Fruit fly (Drosophila melanogaster) whole organism, pupa: ENCODE data around the gene Cyp310a1.

Source experiments
- CG10348 ChIP-seq: fragments of 200-800 bp; sonication (Bioruptor generic); IDR thresholded peaks from 2 replicates; pipeline ENCODE4 v1.3.6; 2022; ENCODE audit warnings: missing biosample characterization, missing genetic modification characterization
- CG12605 ChIP-seq: fragments of 200-800 bp; sonication (Bioruptor generic); IDR thresholded peaks from 2 replicates; pipeline ENCODE4 v1.3.6; 2022; ENCODE audit warnings: missing biosample characterization, missing genetic modification characterization
- CG13204 ChIP-seq: fragments of 200-800 bp; sonication (Bioruptor generic); optimal IDR thresholded peaks from 2 replicates; lab custom pipeline; 2018; ENCODE audit warnings: missing biosample characterization, mild to moderate bottlenecking, missing genetic modification characterization, moderate library complexity
- CG14655 ChIP-seq: fragments of 200-800 bp; sonication (Bioruptor generic); optimal IDR thresholded peaks from 3 replicates; lab custom pipeline; 2017; ENCODE audit warnings: mild to moderate bottlenecking, missing biosample characterization, missing genetic modification reagents, missing genetic modification characterization
- CG15710 ChIP-seq: fragments of 200-800 bp; sonication (Bioruptor generic); optimal IDR thresholded peaks from 2 replicates; lab custom pipeline; 2018; ENCODE audit warnings: missing biosample characterization, mild to moderate bottlenecking, missing genetic modification characterization, moderate library complexity
- CG17806 ChIP-seq: fragments of 200-800 bp; sonication (Bioruptor generic); optimal IDR thresholded peaks from 2 replicates; lab custom pipeline; 2018; ENCODE audit warnings: missing biosample characterization, mild to moderate bottlenecking, missing genetic modification characterization, moderate library complexity
- CG32121 ChIP-seq: fragments of 200-800 bp; sonication (Bioruptor generic); IDR thresholded peaks from 2 replicates; pipeline ENCODE4 v1.3.6; 2022; ENCODE audit warnings: missing biosample characterization, missing genetic modification characterization
- CG34367 ChIP-seq: fragments of 200-800 bp; sonication (Bioruptor generic); optimal IDR thresholded peaks from 2 replicates; lab custom pipeline; 2018; ENCODE audit warnings: missing biosample characterization, mild to moderate bottlenecking, missing genetic modification characterization
- CG4496 ChIP-seq: fragments of 200-800 bp; sonication (Bioruptor generic); IDR thresholded peaks from 3 replicates; pipeline ENCODE4 v1.3.6; 2022; ENCODE audit warnings: missing biosample characterization, missing genetic modification characterization
- CG8159 ChIP-seq: fragments of 200-800 bp; sonication (Bioruptor generic); optimal IDR thresholded peaks from 3 replicates; lab custom pipeline; 2018; ENCODE audit warnings: missing biosample characterization, mild to moderate bottlenecking, missing genetic modification characterization, moderate library complexity
- CG8301 ChIP-seq: fragments of 200-800 bp; sonication (Bioruptor generic); optimal IDR thresholded peaks from 2 replicates; lab custom pipeline; 2018; ENCODE audit warnings: missing biosample characterization, mild to moderate bottlenecking, missing genetic modification characterization
- CG9948 ChIP-seq: fragments of 200-800 bp; sonication (Bioruptor generic); optimal IDR thresholded peaks from 2 replicates; lab custom pipeline; 2018; ENCODE audit warnings: missing biosample characterization, mild to moderate bottlenecking, missing genetic modification characterization, moderate library complexity
- D1 ChIP-seq: fragments of 200-800 bp; sonication (Bioruptor generic); optimal IDR thresholded peaks from 2 replicates; lab custom pipeline; 2018; ENCODE audit warnings: missing biosample characterization, mild to moderate bottlenecking, missing genetic modification characterization, moderate library complexity
- EcR ChIP-seq: fragments of 200-800 bp; sonication (Bioruptor generic); optimal IDR thresholded peaks from 3 replicates; lab custom pipeline; 2019; ENCODE audit warnings: missing biosample characterization, missing genetic modification characterization, mild to moderate bottlenecking, moderate library complexity, missing genetic modification reagents
- Ets98B ChIP-seq: fragments of 200-800 bp; sonication (Bioruptor generic); IDR thresholded peaks from 2 replicates; pipeline ENCODE4 v1.3.6; 2022; ENCODE audit warnings: missing biosample characterization, missing genetic modification characterization
- Pif1A ChIP-seq: fragments of 200-800 bp; sonication (Bioruptor generic); optimal IDR thresholded peaks from 3 replicates; lab custom pipeline; 2016; ENCODE audit warnings: missing biosample characterization, missing genetic modification characterization
- Pif1B ChIP-seq: fragments of 200-800 bp; sonication (Bioruptor generic); optimal IDR thresholded peaks from 3 replicates; lab custom pipeline; 2016; ENCODE audit warnings: missing biosample characterization, missing genetic modification characterization
- Snoo ChIP-seq: fragments of 200-800 bp; sonication (Bioruptor generic); optimal IDR thresholded peaks from 3 replicates; lab custom pipeline; 2017; ENCODE audit warnings: missing biosample characterization, mild to moderate bottlenecking, missing genetic modification characterization, inconsistent platforms
- fd96Ca ChIP-seq: fragments of 200-800 bp; sonication (Bioruptor generic); IDR thresholded peaks from 3 replicates; pipeline ENCODE4 v1.3.6; 2022; ENCODE audit warnings: missing biosample characterization, missing genetic modification characterization
- gl ChIP-seq: fragments of 200-800 bp; sonication (Bioruptor generic); optimal IDR thresholded peaks from 2 replicates; lab custom pipeline; 2018; ENCODE audit warnings: missing biosample characterization, mild to moderate bottlenecking, missing genetic modification characterization
- rn ChIP-seq: fragments of 200-800 bp; sonication (Bioruptor generic); IDR thresholded peaks from 2 replicates; pipeline ENCODE4 v1.3.6; 2022; ENCODE audit warnings: missing biosample characterization, missing genetic modification characterization

Cyp310a1 gene

DNA sequence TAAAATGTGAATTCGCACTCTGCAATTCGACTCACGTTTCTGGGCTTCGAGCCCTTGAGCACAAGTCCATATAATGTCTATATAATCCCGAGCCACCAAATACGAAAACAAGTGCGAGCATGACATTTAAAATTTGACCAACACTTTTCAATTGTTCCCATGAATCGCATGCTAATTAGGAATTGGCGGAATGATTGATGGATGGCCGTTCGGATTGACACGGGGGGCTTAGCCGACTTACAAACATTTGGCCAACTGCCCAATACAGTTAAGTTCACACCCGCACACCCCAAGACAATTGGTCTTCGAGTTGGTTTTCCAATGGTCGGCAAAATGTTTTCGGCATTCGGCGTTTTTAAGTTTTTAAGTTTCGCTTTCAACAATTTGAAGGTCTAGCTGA, 11.7 kb downstream of the Cyp310a1 start:
- TF ChIP-seq CG13204 (GFP tag; lab: Kevin White, UChicago) = no peak
- TF ChIP-seq Ets98B (GFP tag; lab: Robert Waterston, UW) = no peak
- no peak for TF ChIP-seq rn (GFP tag; lab: Robert Waterston, UW)
- TF ChIP-seq CG14655 (GFP tag; lab: Kevin White, UChicago) = no peak

DNA sequence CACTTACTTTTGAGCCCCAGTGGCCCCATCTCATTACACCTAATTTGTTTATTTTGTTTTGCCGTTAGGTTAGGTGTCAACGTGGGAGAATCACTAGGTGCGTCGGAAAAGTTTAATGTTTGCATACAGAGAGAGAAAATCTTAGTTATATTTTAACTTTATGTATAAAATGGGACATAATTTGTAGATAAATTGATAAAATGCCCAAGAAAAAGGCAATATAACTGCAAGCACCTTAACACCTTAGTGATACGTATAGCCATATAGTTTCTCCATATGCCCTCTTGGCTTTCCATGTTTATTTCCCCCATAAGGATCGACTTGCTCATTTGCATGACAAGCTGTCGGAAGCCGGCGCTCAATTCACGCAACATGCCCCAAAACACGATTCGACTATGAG, 13.9 kb downstream of the Cyp310a1 start:
- TF ChIP-seq CG12605 (GFP tag; lab: Robert Waterston, UW) (no peak), rn (GFP tag; lab: Robert Waterston, UW) (no peak)
- TF ChIP-seq, all 21 proteins: peak for 0

DNA sequence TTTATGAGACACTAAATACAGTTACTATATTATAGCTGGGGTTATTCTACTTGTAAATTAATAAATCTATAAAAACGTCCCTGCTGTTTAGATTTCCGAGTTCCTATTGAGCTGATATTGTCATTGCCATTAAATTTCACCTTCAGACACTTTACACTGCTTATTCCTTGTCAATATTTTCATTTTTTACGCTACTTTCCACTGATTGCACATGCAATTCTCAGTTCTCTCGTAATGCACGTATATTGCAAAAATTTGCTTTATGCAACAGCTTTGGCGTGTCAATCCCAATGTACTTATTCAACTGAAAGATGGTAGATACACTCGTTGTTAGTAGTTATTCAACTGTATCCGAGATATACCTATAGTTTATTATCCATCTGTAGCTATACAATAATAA, 20.4 kb downstream of the Cyp310a1 start:
- TF ChIP-seq CG4496 (GFP tag; lab: Robert Waterston, UW) (no peak), CG8159 (tag; lab: Kevin White, UChicago) (no peak), fd96Ca (no peak), EcR (GFP tag; lab: Kevin White, UChicago) (no peak), CG32121 (GFP tag; lab: Robert Waterston, UW) (no peak), CG10348 (GFP tag; lab: Robert Waterston, UW) (no peak), CG15710 (tag; lab: Kevin White, UChicago) (no peak), CG12605 (GFP tag; lab: Robert Waterston, UW) (no peak), CG17806 (tag; lab: Kevin White, UChicago) (no peak), CG13204 (GFP tag; lab: Kevin White, UChicago) (no peak), rn (GFP tag; lab: Robert Waterston, UW) (no peak), gl (tag; lab: Kevin White, UChicago) (no peak), Snoo (tag; lab: Kevin White, UChicago) (no peak), CG8301 (tag; lab: Kevin White, UChicago) (no peak), CG14655 (GFP tag; lab: Kevin White, UChicago) (no peak), CG34367 (tag; lab: Kevin White, UChicago) (no peak)

DNA sequence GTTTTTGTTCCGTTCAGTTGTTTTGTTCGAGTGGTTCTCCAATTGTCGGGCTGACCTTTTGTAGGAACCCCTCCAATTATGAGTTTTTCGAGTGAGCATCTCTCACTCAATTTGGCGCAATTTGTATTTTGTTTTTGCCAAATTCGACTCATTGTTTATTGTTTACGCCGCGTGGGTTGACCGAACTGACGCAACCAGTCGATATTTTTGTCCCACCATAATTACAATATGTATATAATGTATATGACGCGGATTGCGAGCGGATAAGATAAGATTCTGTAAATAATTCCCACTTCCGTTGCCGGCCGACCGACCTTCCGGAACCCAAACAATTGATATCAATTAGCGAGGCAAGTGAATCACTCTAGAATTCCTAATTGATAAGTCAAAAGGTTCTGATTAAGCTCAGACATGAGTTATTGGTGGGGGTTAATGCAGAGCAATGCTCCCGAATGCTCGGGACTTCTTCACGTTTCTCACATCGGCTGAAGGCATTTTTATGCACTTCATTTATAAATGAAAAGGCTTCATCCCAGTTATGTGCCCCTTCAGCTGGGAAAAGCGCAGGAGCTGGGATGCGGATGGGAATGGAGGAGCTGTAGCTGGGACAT, 22.1 kb downstream of the Cyp310a1 start:
- TF ChIP-seq gl (tag; lab: Kevin White, UChicago) (no peak), EcR (GFP tag; lab: Kevin White, UChicago) (peak; percentile 77), CG14655 (GFP tag; lab: Kevin White, UChicago) (no peak), CG32121 (GFP tag; lab: Robert Waterston, UW) (no peak)

DNA sequence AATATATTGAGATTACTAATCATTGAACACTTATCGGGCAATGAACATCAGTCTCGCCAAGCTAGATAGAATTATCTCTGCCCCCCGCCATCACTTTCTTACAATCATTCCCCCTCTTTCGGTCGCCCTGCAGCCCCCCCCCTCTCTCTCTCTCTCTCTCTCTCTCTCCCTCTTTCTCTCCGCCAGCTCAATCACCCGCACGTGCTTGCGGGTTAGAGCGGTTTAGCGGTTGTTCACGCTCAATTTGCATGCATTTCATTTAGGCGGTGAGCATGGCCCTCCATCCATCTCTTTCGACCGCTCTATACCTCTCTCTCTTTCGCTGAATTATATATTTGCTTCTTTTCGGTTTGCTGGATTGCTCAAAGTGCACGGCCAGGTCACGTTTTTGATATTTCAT, 23.7 kb downstream of the Cyp310a1 start:
- TF ChIP-seq CG10348 (GFP tag; lab: Robert Waterston, UW) = no peak
- peak; percentile 63 for TF ChIP-seq EcR (GFP tag; lab: Kevin White, UChicago)
- peak; percentile 24 for TF ChIP-seq CG13204 (GFP tag; lab: Kevin White, UChicago)

DNA sequence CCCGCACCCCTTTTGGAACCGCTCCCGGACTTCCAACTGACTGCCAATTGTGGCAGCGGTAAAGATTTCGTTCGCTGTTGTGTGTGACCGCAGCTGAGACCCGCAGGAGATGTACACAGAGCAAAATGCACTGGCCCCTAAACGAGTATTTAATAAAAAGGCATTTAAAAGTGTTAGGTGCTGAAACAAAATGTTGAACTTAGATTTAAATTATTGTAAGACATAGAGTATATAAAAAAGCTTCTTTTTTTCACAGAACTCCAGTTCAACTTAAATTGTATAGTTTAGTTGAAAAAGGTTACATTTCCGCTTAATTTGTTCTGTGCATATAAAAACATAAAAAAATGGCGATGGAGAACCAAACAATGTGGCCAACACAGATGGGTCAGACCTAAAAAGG, 24.7 kb downstream of the Cyp310a1 start:
- peak; percentile 84 for TF ChIP-seq CG14655 (GFP tag; lab: Kevin White, UChicago)
- peak; percentile 34 for TF ChIP-seq Pif1B (GFP tag; lab: Kevin White, UChicago)
- peak; percentile 58 for TF ChIP-seq Snoo (tag; lab: Kevin White, UChicago)
- TF ChIP-seq CG8159 (tag; lab: Kevin White, UChicago) = peak; percentile 57
- no peak for TF ChIP-seq CG34367 (tag; lab: Kevin White, UChicago)
- TF ChIP-seq CG17806 (tag; lab: Kevin White, UChicago) = peak; percentile 50
- peak; percentile 47 for TF ChIP-seq CG15710 (tag; lab: Kevin White, UChicago)
- no peak for TF ChIP-seq EcR (GFP tag; lab: Kevin White, UChicago)
- peak; percentile 29; the same call in 1 of the 2 replicates for TF ChIP-seq CG12605 (GFP tag; lab: Robert Waterston, UW)
- TF ChIP-seq rn (GFP tag; lab: Robert Waterston, UW) = peak; percentile 66
- TF ChIP-seq CG4496 (GFP tag; lab: Robert Waterston, UW) = peak; percentile 75; the same call in 2 of the 3 replicates
- TF ChIP-seq gl (tag; lab: Kevin White, UChicago) = no peak
- peak; percentile 82 for TF ChIP-seq CG8301 (tag; lab: Kevin White, UChicago)
- peak; percentile 64 for TF ChIP-seq Pif1A
- peak; percentile 38 for TF ChIP-seq D1
- no peak for TF ChIP-seq CG10348 (GFP tag; lab: Robert Waterston, UW)
- peak; percentile 56 for TF ChIP-seq CG9948 (tag; lab: Kevin White, UChicago)
- TF ChIP-seq CG32121 (GFP tag; lab: Robert Waterston, UW) = peak; percentile 69
- TF ChIP-seq fd96Ca = no peak
- TF ChIP-seq CG13204 (GFP tag; lab: Kevin White, UChicago) = peak; percentile 37
- TF ChIP-seq Ets98B (GFP tag; lab: Robert Waterston, UW) = peak; percentile 76

DNA sequence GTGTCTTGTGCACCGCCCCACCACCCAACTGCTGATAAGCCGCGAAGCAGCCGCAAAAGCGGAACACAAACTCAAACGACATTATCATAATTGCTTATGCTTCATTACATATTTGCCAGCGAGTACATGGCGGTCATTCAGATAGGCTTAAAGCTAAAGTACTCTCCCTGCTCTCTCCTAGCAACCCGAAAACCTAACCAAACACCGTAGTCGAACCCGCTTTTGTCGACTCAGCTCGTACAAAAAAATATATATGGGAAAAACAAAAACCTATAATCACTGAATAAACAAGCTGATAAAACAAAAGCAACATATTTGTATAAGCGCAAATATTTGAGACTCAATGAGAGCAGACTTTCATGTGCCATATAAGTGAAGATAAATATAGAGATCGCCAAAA, 25.8 kb downstream of the Cyp310a1 start:
- peak; percentile 8 for TF ChIP-seq Snoo (tag; lab: Kevin White, UChicago)
- TF ChIP-seq CG14655 (GFP tag; lab: Kevin White, UChicago) = no peak
- TF ChIP-seq D1 = no peak
- no peak for TF ChIP-seq CG13204 (GFP tag; lab: Kevin White, UChicago)
- no peak for TF ChIP-seq CG17806 (tag; lab: Kevin White, UChicago)
